Fruit fly (Drosophila melanogaster): ENCODE data around the gene CG1578.

CG1578 gene

DNA sequence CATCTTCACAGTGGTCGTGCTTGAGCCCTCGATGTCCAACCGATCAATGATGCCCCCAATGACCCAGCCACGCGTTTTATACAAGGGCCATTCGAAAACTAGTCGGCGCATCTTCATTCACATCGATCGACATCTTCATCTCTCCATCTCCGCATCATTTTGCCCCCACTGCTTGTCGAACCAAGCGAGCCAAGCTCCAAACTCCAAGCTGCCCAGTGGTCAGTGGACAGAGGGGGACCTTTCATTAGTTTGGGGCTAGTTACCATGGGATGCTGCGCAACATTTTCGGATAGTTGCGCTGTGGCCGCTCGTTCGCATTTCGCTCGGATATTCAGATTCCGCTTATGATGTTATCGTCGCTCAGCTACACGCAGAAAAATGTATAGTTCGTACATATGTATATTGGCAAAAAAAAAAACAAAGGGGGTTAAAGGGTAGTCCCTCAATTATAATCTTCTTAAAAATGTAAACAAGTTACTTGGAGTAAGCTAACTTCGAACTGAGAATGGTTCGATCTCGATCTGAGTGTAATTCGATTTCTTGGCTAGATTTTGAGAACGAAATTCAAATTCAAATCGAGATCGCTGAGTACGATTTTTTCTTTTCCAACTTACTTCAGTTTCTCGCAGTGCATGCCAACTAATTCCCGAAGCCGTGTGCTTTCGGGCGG, 29.8 kb upstream of the CG1578 start, which contains the start of gene CG15740 (continued):
- TF ChIP-seq CG14965 (GFP tag; optimal IDR thresholded peaks at IDR 0.05; ENCODE audit: borderline replicate concordance) (no peak), nerfin-2 (GFP tag; IDR thresholded peaks at IDR 0.05; ENCODE audit: partially characterized antibody) (no peak), CG6791 (GFP tag; IDR thresholded peaks at IDR 0.05; ENCODE audit: partially characterized antibody) (no peak), nmo (GFP tag; optimal IDR thresholded peaks at IDR 0.05) (peak; percentile 45), CG43689 (GFP tag; IDR thresholded peaks at IDR 0.05) (no peak), vfl (GFP tag; optimal IDR thresholded peaks at IDR 0.05) (no peak), CG32532 (GFP tag; IDR thresholded peaks at IDR 0.05) (peak; percentile 51; the same call in 1 of the 2 replicates), jigr1 (GFP tag; IDR thresholded peaks at IDR 0.05) (peak; percentile 21; the same call in 1 of the 3 replicates), HmgZ (tag; optimal IDR thresholded peaks at IDR 0.05) (no peak), ato (GFP tag; IDR thresholded peaks at IDR 0.05; ENCODE audit: partially characterized antibody) (no peak), cato (GFP tag; optimal IDR thresholded peaks at IDR 0.05; ENCODE audit: borderline replicate concordance) (no peak), CG14710 (tag; optimal IDR thresholded peaks at IDR 0.05) (no peak), Abd-B (GFP tag; optimal IDR thresholded peaks at IDR 0.05) (no peak), ara (GFP tag; IDR thresholded peaks at IDR 0.05) (peak; percentile 31; the same call in 1 of the 2 replicates), CG7928 (GFP tag; optimal IDR thresholded peaks at IDR 0.05) (no peak), ERR (GFP tag; optimal IDR thresholded peaks at IDR 0.05) (no peak), Elba2 (GFP tag; optimal IDR thresholded peaks at IDR 0.05) (no peak), amos (GFP tag; IDR thresholded peaks at IDR 0.05; ENCODE audit: partially characterized antibody) (no peak), sna (GFP tag; IDR thresholded peaks at IDR 0.05; ENCODE audit: partially characterized antibody) (no peak), CG13775 (GFP tag; optimal IDR thresholded peaks at IDR 0.05) (no peak), Ada2b (GFP tag; IDR thresholded peaks at IDR 0.05) (peak; percentile 62), Vsx1 (GFP tag; optimal IDR thresholded peaks at IDR 0.05) (no peak), CG1603 (tag; optimal IDR thresholded peaks at IDR 0.05) (peak; percentile 38), Atf3 (GFP tag; optimal IDR thresholded peaks at IDR 0.05) (no peak), ssp (GFP tag; IDR thresholded peaks at IDR 0.05) (peak; percentile 47), ro (GFP tag; IDR thresholded peaks at IDR 0.05) (no peak), schlank (tag; optimal IDR thresholded peaks at IDR 0.05) (no peak), CG17829 (tag; optimal IDR thresholded peaks at IDR 0.05) (no peak), rib (GFP tag; IDR thresholded peaks at IDR 0.05) (no peak), Nf-YC (tag; optimal IDR thresholded peaks at IDR 0.05) (no peak), gcm (GFP tag; optimal IDR thresholded peaks at IDR 0.05) (no peak), nerfin-1 (tag; optimal IDR thresholded peaks at IDR 0.05) (peak; percentile 1), al (GFP tag; IDR thresholded peaks at IDR 0.05) (0 out of 2 replicates have a peak, but pooled peaks have one; percentile 20), CG3838 (GFP tag; optimal IDR thresholded peaks at IDR 0.05) (no peak), CG10209 (GFP tag; optimal IDR thresholded peaks at IDR 0.05) (peak; percentile 2), Dip2 (GFP tag; IDR thresholded peaks at IDR 0.05) (no peak), nau (GFP tag; optimal IDR thresholded peaks at IDR 0.05) (no peak), CG8089 (GFP tag; optimal IDR thresholded peaks at IDR 0.05) (no peak), pros (GFP tag; optimal IDR thresholded peaks at IDR 0.05) (no peak), PHDP (tag; optimal IDR thresholded peaks at IDR 0.05) (peak; percentile 28), lola (GFP tag; optimal IDR thresholded peaks at IDR 0.05) (no peak), CG12155 (GFP tag; optimal IDR thresholded peaks at IDR 0.05) (no peak), CG2129 (GFP tag; IDR thresholded peaks at IDR 0.05; ENCODE audit: partially characterized antibody) (no peak), Ssrp (tag; optimal IDR thresholded peaks at IDR 0.05) (no peak), dmrt11E (tag; optimal IDR thresholded peaks at IDR 0.05) (no peak), HLH4C (GFP tag; IDR thresholded peaks at IDR 0.05; ENCODE audit: partially characterized antibody) (no peak), sima (GFP tag; optimal IDR thresholded peaks at IDR 0.05) (no peak), CG8944 (GFP tag; optimal IDR thresholded peaks at IDR 0.05) (no peak)

Measured in whole organism, embryonic.